Fruit fly (Drosophila melanogaster): ENCODE measurements around the gene CG4053.

CG4053 gene

dm6 chr3R:17117607-17118327 lies 14.2 kb downstream of the CG4053 start (continued):
- no peak for TF ChIP-seq lov (optimal IDR thresholded peaks at IDR 0.05)
- TF ChIP-seq lov (GFP tag; IDR thresholded peaks at IDR 0.05): no peak
- no peak for TF ChIP-seq CG6272 (GFP tag; IDR thresholded peaks at IDR 0.05)
- no peak for TF ChIP-seq prd (optimal IDR thresholded peaks at IDR 0.05)
- no peak for TF ChIP-seq prd (GFP tag; IDR thresholded peaks at IDR 0.05)
- no peak for TF ChIP-seq Lpt (GFP tag; optimal IDR thresholded peaks at IDR 0.05)
- no peak for TF ChIP-seq shn (GFP tag; optimal IDR thresholded peaks at IDR 0.05)
- TF ChIP-seq CG3838 (GFP tag; optimal IDR thresholded peaks at IDR 0.05): no peak
- TF ChIP-seq jing (GFP tag; optimal IDR thresholded peaks at IDR 0.05): no peak
- no peak for TF ChIP-seq Gug (GFP tag; IDR thresholded peaks at IDR 0.05)
- TF ChIP-seq dimm (GFP tag; IDR thresholded peaks at IDR 0.05): no peak
- peak; percentile 7 for TF ChIP-seq CG16815 (GFP tag; optimal IDR thresholded peaks at IDR 0.05)
- TF ChIP-seq CG1647 (GFP tag; optimal IDR thresholded peaks at IDR 0.05): no peak
- no peak for TF ChIP-seq dan (GFP tag; IDR thresholded peaks at IDR 0.05)
- TF ChIP-seq CG33557 (GFP tag; optimal IDR thresholded peaks at IDR 0.05): no peak
- no peak for TF ChIP-seq chm (GFP tag; IDR thresholded peaks at IDR 0.05)
- peak; percentile 58; the same call in 1 of the 2 replicates for TF ChIP-seq Xrp1 (GFP tag; IDR thresholded peaks at IDR 0.05)
- TF ChIP-seq h (optimal IDR thresholded peaks at IDR 0.05): no peak
- peak; percentile 14 for TF ChIP-seq CG10267 (tag; optimal IDR thresholded peaks at IDR 0.05)
- TF ChIP-seq her (GFP tag; optimal IDR thresholded peaks at IDR 0.05): no peak
- no peak for TF ChIP-seq bcd (GFP tag; optimal IDR thresholded peaks at IDR 0.05)
- TF ChIP-seq btn (GFP tag; optimal IDR thresholded peaks at IDR 0.05): no peak
- TF ChIP-seq tin (GFP tag; optimal IDR thresholded peaks at IDR 0.05): no peak
- peak in 1 of 2 experiments; percentile 10 for TF ChIP-seq Pdp1 (GFP tag; optimal IDR thresholded peaks at IDR 0.05)
- 0 out of 3 replicates have a peak, but pooled peaks have one; percentile 35 for TF ChIP-seq Optix (GFP tag; IDR thresholded peaks at IDR 0.05)
- no peak for TF ChIP-seq ash1 (GFP tag; optimal IDR thresholded peaks at IDR 0.05)
- peak; percentile 8 for TF ChIP-seq CG8388 (GFP tag; optimal IDR thresholded peaks at IDR 0.05)
- TF ChIP-seq Atf-2 (GFP tag; optimal IDR thresholded peaks at IDR 0.05): no peak
- TF ChIP-seq insv (GFP tag; optimal IDR thresholded peaks at IDR 0.05): no peak
- TF ChIP-seq gro (GFP tag; optimal IDR thresholded peaks at IDR 0.05): no peak
- no peak for TF ChIP-seq Ets97D (GFP tag; optimal IDR thresholded peaks at IDR 0.05)
- TF ChIP-seq gfzf (GFP tag; optimal IDR thresholded peaks at IDR 0.05): no peak
- no peak for TF ChIP-seq CG18764 (GFP tag; optimal IDR thresholded peaks at IDR 0.05)
- no peak for TF ChIP-seq ro (GFP tag; IDR thresholded peaks at IDR 0.05)
- no peak for TF ChIP-seq Nf-YA (GFP tag; IDR thresholded peaks at IDR 0.05)
- peak; percentile 2 for TF ChIP-seq Meics (GFP tag; optimal IDR thresholded peaks at IDR 0.05)
- TF ChIP-seq E2f1 (GFP tag; IDR thresholded peaks at IDR 0.05): no peak
- no peak for TF ChIP-seq CG11695 (GFP tag; IDR thresholded peaks at IDR 0.05)
- TF ChIP-seq CG16863 (GFP tag; optimal IDR thresholded peaks at IDR 0.05): no peak
- no peak for TF ChIP-seq Rfx (GFP tag; IDR thresholded peaks at IDR 0.05)
- TF ChIP-seq Atf3 (GFP tag; optimal IDR thresholded peaks at IDR 0.05): no peak
- TF ChIP-seq Bgb (GFP tag; IDR thresholded peaks at IDR 0.05; ENCODE audit: partially characterized antibody): no peak
- TF ChIP-seq CG9797 (GFP tag; optimal IDR thresholded peaks at IDR 0.05): no peak
- no peak for TF ChIP-seq gce (GFP tag; IDR thresholded peaks at IDR 0.05)
- no peak for TF ChIP-seq NC2β (GFP tag; optimal IDR thresholded peaks at IDR 0.05)
- TF ChIP-seq NC2α (GFP tag; optimal IDR thresholded peaks at IDR 0.05): no peak
- no peak for TF ChIP-seq al (GFP tag; IDR thresholded peaks at IDR 0.05)
- no peak for TF ChIP-seq CG10147 (GFP tag; optimal IDR thresholded peaks at IDR 0.05)
- TF ChIP-seq amos (GFP tag; IDR thresholded peaks at IDR 0.05; ENCODE audit: partially characterized antibody): no peak
- no peak for TF ChIP-seq CG30020 (tag; optimal IDR thresholded peaks at IDR 0.05)
- TF ChIP-seq CG17385 (GFP tag; optimal IDR thresholded peaks at IDR 0.05): no peak
- TF ChIP-seq pb (GFP tag; optimal IDR thresholded peaks at IDR 0.05): no peak
- peak; percentile 29 for TF ChIP-seq az2 (GFP tag; optimal IDR thresholded peaks at IDR 0.05)

All from whole organism, embryonic.